Worm (Caenorhabditis elegans): Measurements from ENCODE around the gene Y11D7A.9.

ce11 chrIV:9262295-9262694, 6.4 kb upstream of the Y11D7A.9 start:
- TF ChIP-seq tbx-2 (tag; optimal IDR thresholded peaks at IDR 0.05) (no peak), ahr-1 (tag; optimal IDR thresholded peaks at IDR 0.05) (no peak), nhr-11 (tag; optimal IDR thresholded peaks at IDR 0.05) (no peak), pha-4 (tag; optimal IDR thresholded peaks at IDR 0.05) (no peak), dve-1 (tag; optimal IDR thresholded peaks at IDR 0.05) (no peak), nfya-1 (tag; optimal IDR thresholded peaks at IDR 0.05) (no peak), ceh-18 (tag; optimal IDR thresholded peaks at IDR 0.05) (no peak), hlh-30 (tag; optimal IDR thresholded peaks at IDR 0.05; ENCODE audit: insufficient read depth) (no peak), C08G9.2 (tag; optimal IDR thresholded peaks at IDR 0.05) (no peak), ama-1 (optimal IDR thresholded peaks at IDR 0.05) (no peak), fkh-10 (GFP tag; optimal IDR thresholded peaks at IDR 0.05) (no peak), pros-1 (tag; optimal IDR thresholded peaks at IDR 0.05) (no peak)
